Fruit fly (Drosophila melanogaster): ENCODE results near the gene Prp6.

Gene Prp6

DNA sequence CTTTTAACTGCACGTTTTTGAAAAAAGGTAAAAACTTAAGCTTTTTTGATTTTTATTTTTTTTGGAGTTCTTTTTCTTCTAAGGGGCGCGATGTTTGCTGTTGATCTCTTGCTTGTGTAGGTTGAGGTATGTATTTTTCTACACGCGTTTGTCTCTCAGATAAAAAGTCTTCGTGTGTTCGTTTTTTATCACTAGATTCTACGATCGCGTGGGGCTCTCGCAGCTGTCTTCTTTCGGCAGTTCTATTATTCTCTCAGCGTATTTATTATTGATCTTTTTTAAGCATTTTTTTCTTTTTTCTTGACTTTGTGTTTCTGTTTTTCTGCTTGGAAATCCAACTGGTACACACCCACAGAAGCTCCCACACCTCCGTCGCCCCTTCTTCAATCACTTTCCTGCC lies 10.1 kb upstream of the Prp6 start:
- peak; percentile 24 for TF ChIP-seq noc (tag; optimal IDR thresholded peaks at IDR 0.05)

DNA sequence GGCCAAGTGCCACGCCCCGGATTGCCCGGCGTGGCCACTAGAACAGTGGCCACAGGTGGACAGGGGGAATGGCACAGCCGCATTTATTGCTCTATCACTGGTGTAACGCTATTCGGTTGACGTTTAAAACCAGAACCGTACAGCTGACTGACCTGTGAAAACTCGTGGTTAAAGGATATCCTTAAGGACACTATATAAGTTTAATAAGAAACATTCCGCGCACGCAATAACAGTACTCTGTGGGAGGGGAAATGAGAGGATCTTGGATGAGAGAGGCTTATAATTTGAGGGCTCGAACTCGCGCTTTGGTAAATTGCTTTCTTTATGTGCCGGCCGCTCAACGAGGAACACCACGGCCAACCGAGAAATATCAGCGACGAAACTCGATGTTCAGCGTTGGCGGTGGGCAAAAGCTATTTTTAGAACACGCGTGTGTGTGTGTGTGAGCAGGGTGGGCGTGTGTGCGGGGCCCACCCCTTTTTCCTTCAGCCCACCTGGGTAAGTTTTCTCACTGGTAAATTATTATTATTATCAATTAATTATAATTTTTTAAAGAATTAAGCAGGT lies 8.8 kb upstream of the Prp6 start:
- no peak for TF ChIP-seq noc (tag; optimal IDR thresholded peaks at IDR 0.05)

DNA sequence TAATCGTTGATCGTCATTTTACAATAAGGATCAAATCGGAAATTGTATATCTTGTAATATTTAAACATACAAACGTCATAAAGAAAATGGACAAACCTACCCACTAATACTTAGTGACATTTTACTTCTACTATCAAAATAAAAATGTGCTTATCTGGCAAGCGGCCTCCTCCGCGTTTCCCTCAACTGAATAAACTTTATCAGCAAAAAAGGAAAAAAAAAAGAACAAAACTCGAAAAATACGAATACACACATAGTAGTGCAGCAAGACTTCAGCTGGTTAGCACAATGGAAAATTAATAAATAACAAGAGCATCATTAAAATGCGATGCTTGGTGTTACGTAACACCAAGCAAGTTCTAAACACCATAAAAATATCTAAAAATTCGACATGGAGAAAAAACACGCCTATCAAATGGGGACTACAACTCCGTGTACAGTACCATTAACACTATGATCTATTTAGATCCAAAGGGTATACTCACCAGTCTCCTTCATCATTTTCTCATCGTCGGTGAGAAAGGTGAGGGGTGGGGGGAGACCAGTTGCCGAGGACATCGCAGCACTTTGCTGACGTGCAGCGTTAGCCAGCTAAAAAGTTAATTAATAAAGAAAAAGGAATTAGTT lies 7.6 kb upstream of the Prp6 start:
- TF ChIP-seq noc (tag; optimal IDR thresholded peaks at IDR 0.05) = no peak

DNA sequence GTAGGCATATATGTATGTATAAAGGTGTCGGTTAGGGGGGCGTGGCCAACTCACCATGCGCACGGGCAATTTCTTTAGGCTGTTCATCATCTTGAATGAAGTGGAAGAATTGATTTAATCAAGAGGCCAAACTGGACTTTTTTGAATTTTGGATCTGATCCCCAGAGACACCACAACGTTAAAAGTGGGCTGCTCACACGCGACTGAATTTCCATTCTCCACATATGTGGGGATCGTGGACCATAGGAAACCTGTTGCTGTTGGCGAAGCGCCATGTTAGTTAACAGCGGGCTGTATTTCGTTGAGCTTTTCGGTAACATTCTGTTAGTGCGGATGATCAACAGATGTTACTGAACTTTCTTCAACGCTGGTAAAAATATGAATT lies 7.1 kb upstream of the Prp6 start, which contains the start of gene CG3902:
Gene CG3902, minus strand, starts transcription at position 208 of the 385 bp plus-strand sequence.
- TF ChIP-seq noc (tag; optimal IDR thresholded peaks at IDR 0.05) = peak; percentile 51

DNA sequence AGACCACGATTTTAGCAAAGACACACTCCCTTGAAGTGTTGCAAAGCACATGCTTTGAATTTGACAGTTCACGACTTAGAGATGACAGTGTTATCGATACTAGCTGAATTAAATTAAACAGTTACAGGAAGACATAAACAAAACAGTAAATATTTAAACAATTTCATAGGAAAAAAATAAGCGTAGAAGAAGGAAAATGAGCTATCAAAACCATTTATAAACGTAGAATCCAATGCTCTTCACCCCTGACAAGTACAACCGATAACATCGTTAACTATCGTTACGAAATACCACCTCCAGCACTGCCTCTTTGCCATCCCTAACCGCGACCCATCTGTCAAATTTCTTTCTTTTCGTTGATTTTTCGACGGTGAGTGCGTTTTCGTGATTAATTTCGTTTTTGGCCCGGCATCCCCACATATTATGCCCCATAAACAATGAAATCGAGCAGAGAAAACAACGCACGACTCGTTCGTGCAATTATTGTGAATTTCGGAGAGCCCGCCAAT lies 6.3 kb upstream of the Prp6 start, which contains the start of gene RpL26:
Gene RpL26, plus strand, starts transcription at position 106 of the 509 bp plus-strand sequence.
- peak; percentile 68 for TF ChIP-seq noc (tag; optimal IDR thresholded peaks at IDR 0.05)

DNA sequence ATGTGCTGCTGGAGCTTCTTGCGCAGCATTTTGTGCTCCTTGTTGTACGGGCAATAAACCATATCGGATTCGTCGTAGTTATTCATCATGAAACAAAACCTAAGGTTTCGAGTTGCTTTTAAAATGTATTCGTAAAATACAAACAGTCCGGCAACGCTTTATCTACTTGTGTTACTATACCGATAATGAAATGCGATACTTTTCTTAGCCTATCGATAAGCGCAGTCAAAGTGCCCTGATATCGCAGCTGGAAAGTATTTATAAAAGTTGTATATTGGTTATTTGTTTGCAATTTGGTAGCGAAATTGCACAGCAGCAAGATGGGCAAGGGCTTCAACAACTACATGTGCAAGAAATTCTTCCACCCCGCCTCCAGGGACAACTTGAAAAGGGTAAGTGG lies 3.8 kb upstream of the Prp6 start, which contains the start of the genes arx and CG6843:
Gene arx, minus strand, starts transcription at position 144 of the 400 bp plus-strand sequence.
Gene CG6843, plus strand, starts transcription at position 184 of the 400 bp plus-strand sequence.
- no peak for TF ChIP-seq noc (tag; optimal IDR thresholded peaks at IDR 0.05)

DNA sequence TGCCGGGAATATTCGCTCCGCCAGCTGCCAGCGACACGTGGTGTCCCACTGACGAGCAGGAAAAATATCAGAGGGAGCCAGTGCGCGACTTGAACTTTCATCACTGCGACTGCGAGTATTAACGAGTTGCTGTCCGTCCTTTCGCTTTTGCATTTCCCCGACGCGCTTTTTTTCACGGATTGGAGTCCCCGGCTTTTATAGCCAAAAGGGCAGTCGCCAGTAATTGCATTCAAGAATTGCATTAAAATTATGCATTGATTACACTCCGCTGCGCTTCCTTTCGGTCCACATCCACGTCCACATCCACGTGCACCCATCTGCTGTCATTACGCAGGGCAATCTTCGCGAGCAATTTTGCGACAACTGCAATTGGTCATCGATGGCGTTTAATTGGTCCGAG lies 5.9 kb downstream of the Prp6 start, which contains the start of gene Ir75d:
Gene Ir75d, minus strand, starts transcription at position 101 of the 400 bp plus-strand sequence.
- TF ChIP-seq noc (tag; optimal IDR thresholded peaks at IDR 0.05) = no peak

DNA sequence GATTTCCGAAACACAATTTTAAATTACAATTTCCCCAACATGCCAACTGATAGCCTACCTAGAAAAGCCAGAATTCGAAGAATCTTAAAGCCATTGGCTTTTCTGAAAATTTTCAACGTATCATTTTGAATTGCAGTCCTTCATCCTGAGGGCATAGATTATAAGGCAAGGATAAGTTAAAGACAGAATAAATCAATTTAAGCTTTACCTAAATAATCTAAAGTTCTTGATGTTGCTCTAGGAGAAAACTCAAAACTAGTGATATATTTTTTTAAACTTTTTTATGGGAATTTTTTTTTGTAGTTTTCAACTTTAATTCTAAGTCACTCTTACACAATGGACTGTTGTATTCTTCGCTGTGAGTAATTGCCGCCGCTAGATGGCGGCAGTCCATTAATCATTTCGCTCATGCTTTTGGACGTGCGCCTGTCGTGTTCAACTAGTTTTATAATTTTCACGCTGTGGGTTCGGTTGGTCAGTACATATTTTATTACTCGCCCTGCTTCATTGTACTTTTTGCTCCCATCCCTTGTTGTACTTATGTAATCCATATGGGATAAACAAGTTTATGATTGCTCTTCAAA lies 9.0 kb downstream of the Prp6 start, which contains the start of gene COX6AL2:
Gene COX6AL2, minus strand, starts transcription at position 51 of the 584 bp plus-strand sequence.
- no peak for TF ChIP-seq noc (tag; optimal IDR thresholded peaks at IDR 0.05)

DNA sequence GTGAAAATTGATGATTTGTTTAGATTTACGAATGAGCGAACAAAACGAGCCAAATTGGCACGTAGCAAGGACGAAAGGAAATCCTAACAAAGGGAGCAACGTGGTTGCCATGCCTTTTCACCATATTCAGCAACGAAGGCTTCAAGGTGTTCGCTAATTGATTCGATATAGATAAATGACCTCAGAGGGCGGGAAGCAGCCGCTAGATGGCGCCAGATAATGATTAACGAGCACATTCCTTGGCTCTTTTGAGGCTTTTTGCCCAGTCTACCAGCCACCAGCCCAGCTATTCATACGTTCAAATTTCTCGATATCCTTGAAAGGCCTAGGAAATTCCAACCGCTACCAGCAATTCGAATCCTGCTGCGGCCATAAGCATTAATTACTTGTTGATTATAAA lies 11.3 kb downstream of the Prp6 start:
- TF ChIP-seq noc (tag; optimal IDR thresholded peaks at IDR 0.05) = no peak

DNA sequence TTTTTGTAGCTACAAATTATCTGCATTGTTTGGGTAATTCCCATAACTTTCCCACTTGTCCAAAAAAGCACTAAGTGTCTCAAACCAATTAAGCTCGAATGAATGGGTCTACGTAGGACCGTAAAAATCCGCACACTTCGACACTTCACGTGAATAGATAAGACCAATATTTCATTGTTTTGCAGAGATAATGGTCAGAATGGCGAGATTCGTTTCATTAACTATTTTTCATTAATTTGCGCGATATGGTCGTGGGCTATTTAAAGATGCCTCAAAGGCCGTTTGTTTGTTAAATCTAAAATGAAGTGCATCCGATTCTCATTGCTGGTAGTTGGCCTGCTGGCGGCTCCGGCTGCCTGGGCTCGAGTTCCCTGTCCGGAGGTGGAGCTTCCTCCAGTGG lies 12.1 kb downstream of the Prp6 start, which contains the start of gene CG6839:
Gene CG6839, plus strand, starts transcription at position 301 of the 400 bp plus-strand sequence.
- TF ChIP-seq noc (tag; optimal IDR thresholded peaks at IDR 0.05) = no peak

DNA sequence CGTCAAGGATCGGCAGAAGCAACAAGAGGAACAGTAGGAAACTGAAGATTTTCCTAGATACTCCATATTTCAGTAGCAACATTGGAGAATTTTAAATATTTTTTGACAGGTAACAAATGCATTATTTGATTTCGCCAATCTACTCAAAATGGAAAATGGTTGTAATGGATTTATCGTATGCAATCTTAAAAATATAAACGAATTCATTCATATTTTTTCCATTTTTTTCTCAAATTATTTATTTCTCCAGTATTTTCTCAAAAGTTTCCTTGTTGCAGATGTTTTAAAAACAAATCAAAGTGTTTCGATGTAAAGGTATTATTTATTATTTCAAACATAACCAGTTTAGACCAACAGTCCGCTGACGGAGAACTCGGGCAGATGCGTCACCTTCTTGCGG lies 15.0 kb downstream of the Prp6 start, which contains the start of gene CG18223:
Gene CG18223, minus strand, starts transcription at position 101 of the 400 bp plus-strand sequence.
- no peak for TF ChIP-seq noc (tag; optimal IDR thresholded peaks at IDR 0.05)

DNA sequence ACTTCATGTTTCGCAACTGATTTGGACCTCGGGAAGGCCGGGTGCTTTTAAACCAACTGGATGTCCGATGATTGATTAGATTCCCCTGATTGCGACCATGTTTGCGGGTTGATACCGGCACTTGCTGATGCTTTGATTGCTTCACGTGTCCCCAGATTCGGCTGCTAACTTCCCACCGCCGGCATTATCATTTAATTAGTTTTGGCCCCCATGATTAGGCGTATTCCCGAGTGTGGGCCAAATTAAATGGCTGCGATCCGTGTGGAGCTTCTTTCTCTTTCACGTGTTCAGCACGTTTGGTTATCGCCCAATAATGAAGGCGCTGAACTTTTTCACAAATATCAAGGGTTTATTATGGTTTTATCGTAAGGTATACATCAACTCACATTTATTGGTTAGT lies 16.9 kb downstream of the Prp6 start, which contains the start of gene CG3819:
Gene CG3819, minus strand, starts transcription at position 23 of the 400 bp plus-strand sequence.
- TF ChIP-seq noc (tag; optimal IDR thresholded peaks at IDR 0.05) = no peak

DNA sequence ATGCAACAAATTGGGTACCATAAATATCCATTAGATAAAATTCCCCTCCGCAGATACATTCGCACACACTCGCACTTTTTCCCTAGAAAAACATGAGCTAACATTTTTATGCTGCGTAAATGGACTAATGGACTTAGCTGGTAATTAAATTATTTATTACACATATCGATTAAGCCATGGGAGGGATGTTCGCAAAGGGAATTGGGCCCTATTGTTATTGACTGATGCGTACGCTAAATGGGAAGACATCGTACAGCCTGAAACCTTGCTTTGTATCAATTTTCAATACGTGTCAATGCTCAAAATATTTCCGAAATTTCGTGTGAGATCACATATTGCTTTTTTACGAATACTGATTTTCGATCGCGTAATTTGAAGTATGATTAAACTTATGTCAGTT lies 19.6 kb downstream of the Prp6 start, which contains the start of gene CG43049:
Gene CG43049, plus strand, starts transcription at position 301 of the 400 bp plus-strand sequence.
- no peak for TF ChIP-seq noc (tag; optimal IDR thresholded peaks at IDR 0.05)

DNA sequence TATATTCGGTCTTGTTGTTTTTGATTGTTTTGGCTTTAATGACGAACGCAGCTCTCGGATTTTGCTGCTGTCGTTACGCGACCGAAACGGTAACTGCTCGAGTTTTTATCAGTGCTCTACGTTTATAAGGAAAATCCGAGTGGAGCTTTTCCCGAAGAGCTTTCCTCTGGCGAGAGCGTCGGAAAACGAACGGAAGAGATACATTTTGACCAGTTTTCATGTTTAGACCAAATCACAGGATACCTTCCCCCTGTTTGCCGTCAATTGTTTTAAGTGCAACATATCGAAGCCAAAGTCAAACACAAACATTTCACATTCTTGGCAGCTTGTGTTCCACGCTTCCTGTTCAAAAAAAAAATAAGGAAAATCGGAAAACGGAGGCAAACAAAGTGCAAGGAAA lies 40.8 kb downstream of the Prp6 start, which contains the start of gene CG32204:
Gene CG32204, minus strand, starts transcription at position 101 of the 400 bp plus-strand sequence.
- TF ChIP-seq noc (tag; optimal IDR thresholded peaks at IDR 0.05) = no peak

DNA sequence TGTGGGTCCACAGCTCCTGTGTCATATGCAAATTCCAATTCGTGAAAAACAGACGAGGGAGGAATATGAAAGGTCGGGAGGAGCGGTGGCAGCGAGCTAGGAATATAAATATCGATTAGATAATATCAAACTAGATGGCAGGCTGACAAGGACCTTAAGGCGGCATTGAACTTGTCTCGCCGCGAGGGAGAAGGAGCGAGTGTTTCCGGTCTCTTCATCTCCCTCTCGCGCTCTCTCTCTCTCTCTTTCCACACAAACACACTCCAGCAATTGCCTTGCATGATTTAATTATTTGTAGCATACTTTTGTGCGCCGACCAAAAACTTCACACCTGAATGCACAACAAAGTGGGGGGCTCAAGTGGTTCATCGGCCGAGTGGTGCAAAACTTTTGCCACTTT lies 41.8 kb downstream of the Prp6 start:
- no peak for TF ChIP-seq noc (tag; optimal IDR thresholded peaks at IDR 0.05)

DNA sequence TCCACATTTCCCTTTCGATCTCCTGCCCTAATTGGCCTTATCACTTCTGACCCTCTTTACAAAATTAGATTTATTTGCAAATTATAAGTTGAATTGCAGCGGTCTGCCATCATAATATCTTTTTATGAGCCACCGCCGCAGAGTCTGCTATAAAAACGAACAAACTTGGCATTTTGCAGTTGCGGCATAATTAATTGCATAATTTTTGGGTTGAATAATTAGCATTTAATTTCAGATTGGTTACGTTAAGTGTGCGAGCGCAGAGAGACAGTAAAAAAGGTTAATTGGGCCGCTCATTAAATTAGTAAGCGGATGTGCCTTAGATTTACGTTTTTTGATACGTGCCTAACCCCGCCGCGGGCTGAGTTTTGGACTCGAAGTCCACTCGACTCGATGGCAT lies 44.0 kb downstream of the Prp6 start:
- TF ChIP-seq noc (tag; optimal IDR thresholded peaks at IDR 0.05) = no peak

Data from whole organism, larva.